Worm (Caenorhabditis elegans): ENCODE results near the gene W08F4.7.

ce11 chrII:614701-615100 lies 37.2 kb upstream of the W08F4.7 start:
- no peak for TF ChIP-seq egl-27 (tag; optimal IDR thresholded peaks at IDR 0.05)
- TF ChIP-seq ama-1 (optimal IDR thresholded peaks at IDR 0.05) = no peak
- no peak for TF ChIP-seq alr-1 (tag; optimal IDR thresholded peaks at IDR 0.05)
- TF ChIP-seq nhr-11 (tag; optimal IDR thresholded peaks at IDR 0.05) = no peak
- no peak for TF ChIP-seq nhr-237 (tag; optimal IDR thresholded peaks at IDR 0.05)
- no peak for TF ChIP-seq unc-62 (GFP tag; optimal IDR thresholded peaks at IDR 0.05)
- no peak for TF ChIP-seq ztf-11 (tag; optimal IDR thresholded peaks at IDR 0.05)
- no peak for TF ChIP-seq skn-1 (tag; optimal IDR thresholded peaks at IDR 0.05)
- no peak for TF ChIP-seq ceh-82 (tag; optimal IDR thresholded peaks at IDR 0.05)
- TF ChIP-seq elt-3 (tag; optimal IDR thresholded peaks at IDR 0.05) = no peak
- TF ChIP-seq ztf-4 (tag; optimal IDR thresholded peaks at IDR 0.05) = no peak
- no peak for TF ChIP-seq nhr-77 (tag; optimal IDR thresholded peaks at IDR 0.05)
- no peak for TF ChIP-seq lin-13 (GFP tag; optimal IDR thresholded peaks at IDR 0.05)
- no peak for TF ChIP-seq aly-2 (tag; optimal IDR thresholded peaks at IDR 0.05)

Measured in whole organism, L2 larva.